Fruit fly (Drosophila melanogaster): ENCODE data around the gene CG17636.

DNA sequence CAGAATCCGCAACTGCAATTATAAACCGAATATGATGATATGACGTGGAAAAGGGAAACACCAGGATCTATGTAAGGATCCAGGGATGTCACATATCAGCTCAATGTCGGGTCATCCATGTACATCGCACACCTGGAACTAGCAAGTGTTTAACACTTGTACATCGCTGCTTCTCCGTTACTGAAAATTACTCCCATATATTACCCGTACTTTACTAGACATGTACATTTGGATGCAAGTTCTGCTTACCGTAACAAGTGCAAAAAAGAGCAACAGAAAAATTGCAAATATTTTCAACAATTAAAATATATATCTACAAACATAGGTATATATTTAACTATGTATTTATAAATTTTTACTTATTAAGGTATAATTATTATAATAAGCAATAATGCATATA lies 13.5 kb upstream of the CG17636 start, which contains the start of gene tyn:
- TF ChIP-seq fd59A (GFP tag; optimal IDR thresholded peaks at IDR 0.05) (no peak), topi (GFP tag; optimal IDR thresholded peaks at IDR 0.05) (no peak), Met (GFP tag; optimal IDR thresholded peaks at IDR 0.05) (no peak), Lpt (GFP tag; optimal IDR thresholded peaks at IDR 0.05) (no peak), OdsH (GFP tag; optimal IDR thresholded peaks at IDR 0.05) (no peak), Eip93F (GFP tag; optimal IDR thresholded peaks at IDR 0.05) (no peak), CG11762 (GFP tag; optimal IDR thresholded peaks at IDR 0.05; ENCODE audit: insufficient read depth) (no peak), Sox102F (GFP tag; optimal IDR thresholded peaks at IDR 0.05) (no peak), acj6 (GFP tag; optimal IDR thresholded peaks at IDR 0.05) (no peak), spab (GFP tag; optimal IDR thresholded peaks at IDR 0.05) (no peak), CG6163 (GFP tag; IDR thresholded peaks at IDR 0.05) (no peak), net (GFP tag; optimal IDR thresholded peaks at IDR 0.05) (no peak), pdm3 (GFP tag; optimal IDR thresholded peaks at IDR 0.05) (no peak), Blimp-1 (GFP tag; optimal IDR thresholded peaks at IDR 0.05) (no peak)
